Fruit fly (Drosophila melanogaster): ENCODE results near the gene Gale.

DNA sequence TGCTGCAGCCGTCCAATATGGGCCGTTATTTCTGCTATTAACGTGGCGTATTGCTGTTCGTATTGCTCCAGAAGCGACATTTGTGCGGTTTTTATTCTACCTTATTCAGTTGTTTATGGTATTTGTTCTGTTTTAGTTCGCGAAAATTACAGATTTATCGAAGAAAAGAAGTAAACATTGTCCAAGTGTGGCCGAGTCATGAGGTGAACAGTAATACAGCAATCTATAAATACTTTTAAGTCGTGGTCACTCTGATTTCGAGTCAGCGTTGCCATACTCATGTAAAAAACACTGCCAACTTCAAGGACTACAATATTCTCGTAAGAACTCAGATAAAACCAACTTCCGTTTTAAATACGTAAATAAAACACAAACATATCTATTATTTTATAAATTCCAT, 44.3 kb downstream of the Gale start, which contains the start of gene Vti1a:
- TF ChIP-seq CG8478 (optimal IDR thresholded peaks at IDR 0.05) (no peak), CTCF (optimal IDR thresholded peaks at IDR 0.05) (no peak)
